Worm (Caenorhabditis elegans): ENCODE data around the gene ZK287.4.

ce11 chrV:9664620-9665019 lies 20.8 kb downstream of the ZK287.4 start:
- TF ChIP-seq mdl-1 (tag; optimal IDR thresholded peaks at IDR 0.05) (no peak), nhr-28 (tag; optimal IDR thresholded peaks at IDR 0.05) (no peak), efl-1 (optimal IDR thresholded peaks at IDR 0.05) (peak; percentile 9 to 19), efl-1 (GFP tag; optimal IDR thresholded peaks at IDR 0.05 in 1 of 2) (no peak), dsc-1 (tag; optimal IDR thresholded peaks at IDR 0.05) (no peak), fkh-10 (GFP tag; optimal IDR thresholded peaks at IDR 0.05) (peak; percentile 68), C04F5.9 (tag; optimal IDR thresholded peaks at IDR 0.05) (no peak), nhr-76 (tag; optimal IDR thresholded peaks at IDR 0.05) (no peak), zag-1 (tag; optimal IDR thresholded peaks at IDR 0.05) (no peak), skn-1 (tag; optimal IDR thresholded peaks at IDR 0.05) (no peak), nhr-12 (tag; optimal IDR thresholded peaks at IDR 0.05) (no peak), egl-13 (tag; optimal IDR thresholded peaks at IDR 0.05) (no peak), nhr-90 (tag; optimal IDR thresholded peaks at IDR 0.05; ENCODE audit: poor library complexity) (no peak), unc-62 (GFP tag; optimal IDR thresholded peaks at IDR 0.05) (no peak)
